Worm (Caenorhabditis elegans) whole organism, L1 larva: ENCODE measurements around the gene nlp-48.

ENCODE experiments used
- C04F5.9 ChIP-seq: sonication (generic microtip); optimal IDR thresholded peaks from 2 replicates; lab custom pipeline; 2016; ENCODE audit warnings: missing genetic modification characterization, missing compliant biosample characterization
- C16A3.4 ChIP-seq: fragments of 150-350 bp; optimal IDR thresholded peaks from 2 replicates; lab custom pipeline; 2014; ENCODE audit warnings: missing biosample characterization, missing genetic modification characterization
- F16B12.6 ChIP-seq: fragments of 150-350 bp; optimal IDR thresholded peaks from 2 replicates; lab custom pipeline; 2014; ENCODE audit warnings: missing biosample characterization, missing genetic modification characterization
- aha-1 ChIP-seq: fragments of 150-350 bp; optimal IDR thresholded peaks from 2 replicates; lab custom pipeline; 2014; ENCODE audit warnings: missing biosample characterization, missing genetic modification characterization
- ama-1 ChIP-seq: fragments of 150-350 bp; optimal IDR thresholded peaks from 2 replicates; lab custom pipeline; 2014
- blmp-1 ChIP-seq: fragments of 150-350 bp; optimal IDR thresholded peaks from 2 replicates; lab custom pipeline; 2014; ENCODE audit warnings: missing biosample characterization, missing genetic modification characterization
- ceh-82 ChIP-seq, 3 experiments: fragments of 150-350 bp in 1 of 3; sonication (generic microtip) in 2 of 3; optimal IDR thresholded peaks; 2 replicates each; lab custom pipeline; 2014 to 2017; ENCODE audit warnings: missing biosample characterization in 3 of 3, missing genetic modification characterization in 3 of 3
- ceh-88 ChIP-seq: fragments of 200-800 bp; sonication (Bioruptor generic); IDR thresholded peaks from 2 replicates; pipeline ENCODE4 v1.3.6; 2022; ENCODE audit warnings: missing genetic modification characterization, missing compliant biosample characterization
- dpl-1 ChIP-seq, 3 experiments: fragments of 150-350 bp in 2 of 3; sonication (generic microtip) in 1 of 3; optimal IDR thresholded peaks; 2 replicates each; lab custom pipeline; 2014 to 2017; ENCODE audit warnings: missing biosample characterization in 3 of 3, missing genetic modification characterization in 3 of 3, missing genetic modification reagents in 3 of 3
- efl-1 ChIP-seq, 4 experiments: fragments of 150-350 bp; optimal IDR thresholded peaks in 3 of 4; peaks in 1 of 4; 1 replicate in 1 of 4; 2 replicates in 3 of 4; lab custom pipeline; 2014; ENCODE audit warnings: missing biosample characterization in 2 of 4, missing genetic modification characterization in 2 of 4, missing genetic modification reagents in 2 of 4
- egl-13 ChIP-seq: sonication (generic microtip); optimal IDR thresholded peaks from 2 replicates; lab custom pipeline; 2016; ENCODE audit warnings: missing genotype, missing genetic modification reagents, missing genetic modification characterization, missing compliant biosample characterization
- egl-27 ChIP-seq, 2 experiments: fragments of 150-350 bp in 1 of 2; sonication (generic microtip); optimal IDR thresholded peaks; 3 replicates each; lab custom pipeline; 2017 to 2018; ENCODE audit warnings: missing biosample characterization in 2 of 2, missing genetic modification characterization in 2 of 2, missing genetic modification reagents in 2 of 2
- elt-2 ChIP-seq: sonication (generic microtip); optimal IDR thresholded peaks from 2 replicates; lab custom pipeline; 2016; ENCODE audit warnings: missing genetic modification characterization, mild to moderate bottlenecking, inconsistent platforms, missing compliant biosample characterization, missing genetic modification reagents
- elt-3 ChIP-seq, 6 experiments: fragments of 150-350 bp in 1 of 6; sonication (generic microtip); optimal IDR thresholded peaks; 2 replicates each; lab custom pipeline; 2017 to 2018; ENCODE audit warnings: missing biosample characterization in 6 of 6, missing genetic modification characterization in 6 of 6, inconsistent platforms in 1 of 6
- ets-5 ChIP-seq: fragments of 200-800 bp; sonication (Bioruptor generic); IDR thresholded peaks from 2 replicates; pipeline ENCODE4 v1.3.6; 2022; ENCODE audit warnings: missing genetic modification characterization, missing compliant biosample characterization
- fkh-8 ChIP-seq: sonication (generic microtip); optimal IDR thresholded peaks from 2 replicates; lab custom pipeline; 2016; ENCODE audit warnings: mild to moderate bottlenecking, missing genetic modification characterization, missing compliant biosample characterization
- fos-1 ChIP-seq: fragments of 150-350 bp; optimal IDR thresholded peaks from 2 replicates; lab custom pipeline; 2014; ENCODE audit warnings: missing biosample characterization, missing genetic modification characterization
- hlh-17 ChIP-seq: fragments of 200-800 bp; sonication (Bioruptor generic); optimal IDR thresholded peaks from 2 replicates; lab custom pipeline; 2018; ENCODE audit warnings: missing genetic modification characterization, mild to moderate bottlenecking, missing compliant biosample characterization, moderate library complexity, borderline replicate concordance
- hpl-2 ChIP-seq: fragments of 150-350 bp; optimal IDR thresholded peaks from 2 replicates; lab custom pipeline; 2014; ENCODE audit warnings: missing biosample characterization, missing genetic modification reagents, missing genetic modification characterization
- irx-1 ChIP-seq: sonication (generic microtip); optimal IDR thresholded peaks from 2 replicates; lab custom pipeline; 2016; ENCODE audit warnings: missing genetic modification characterization, missing compliant biosample characterization
- isw-1 ChIP-seq: fragments of 200-800 bp; sonication (Bioruptor generic); IDR thresholded peaks from 2 replicates; pipeline ENCODE4 v1.3.6; 2022; ENCODE audit warnings: missing genetic modification characterization, missing compliant biosample characterization
- lin-13 ChIP-seq: fragments of 150-350 bp; optimal IDR thresholded peaks from 2 replicates; lab custom pipeline; 2014; ENCODE audit warnings: missing biosample characterization, missing genetic modification reagents, missing genetic modification characterization
- lin-14 ChIP-seq: fragments of 200-800 bp; sonication (Bioruptor generic); optimal IDR thresholded peaks from 2 replicates; lab custom pipeline; 2018; ENCODE audit warnings: mild to moderate bottlenecking, missing genetic modification characterization, moderate library complexity, missing compliant biosample characterization
- lin-15B ChIP-seq: fragments of 150-350 bp; sonication (generic microtip); optimal IDR thresholded peaks from 3 replicates; lab custom pipeline; 2014; ENCODE audit warnings: missing biosample characterization, missing genetic modification characterization
- lin-35 ChIP-seq, 2 experiments: fragments of 150-350 bp; optimal IDR thresholded peaks; 2 replicates each; lab custom pipeline; 2014; ENCODE audit warnings: missing biosample characterization in 2 of 2, missing genetic modification characterization in 2 of 2, missing genetic modification reagents in 2 of 2
- lin-39 ChIP-seq: fragments of 150-350 bp; optimal IDR thresholded peaks from 2 replicates; lab custom pipeline; 2014; ENCODE audit warnings: missing biosample characterization, missing genetic modification reagents, missing genetic modification characterization
- lir-3 ChIP-seq: sonication (generic microtip); optimal IDR thresholded peaks from 2 replicates; lab custom pipeline; 2016; ENCODE audit warnings: mild to moderate bottlenecking, missing genetic modification characterization, moderate library complexity, missing compliant biosample characterization; ENCODE audit not compliant: poor library complexity
- lsy-2 ChIP-seq, 2 experiments: fragments of 150-350 bp; optimal IDR thresholded peaks; 2 replicates each; lab custom pipeline; 2014; ENCODE audit warnings: missing biosample characterization in 2 of 2, missing genetic modification characterization in 2 of 2
- mab-9 ChIP-seq: fragments of 200-800 bp; sonication (Bioruptor generic); IDR thresholded peaks from 2 replicates; pipeline ENCODE4 v1.3.6; 2022; ENCODE audit warnings: missing genetic modification reagents, missing genetic modification characterization, missing compliant biosample characterization
- mdl-1 ChIP-seq, 2 experiments: fragments of 150-350 bp; optimal IDR thresholded peaks; 2 replicates each; lab custom pipeline; 2014 to 2017; ENCODE audit warnings: missing biosample characterization in 2 of 2, missing genetic modification characterization in 2 of 2, inconsistent platforms in 1 of 2
- mep-1 ChIP-seq: fragments of 150-350 bp; optimal IDR thresholded peaks from 2 replicates; lab custom pipeline; 2014; ENCODE audit warnings: missing biosample characterization, missing genetic modification characterization
- nhr-12 ChIP-seq: sonication (generic microtip); optimal IDR thresholded peaks from 2 replicates; lab custom pipeline; 2017; ENCODE audit warnings: missing biosample characterization, missing genetic modification characterization
- nhr-19 ChIP-seq: fragments of 200-800 bp; sonication (Bioruptor generic); conservative IDR thresholded peaks from 2 replicates; pipeline ENCODE4 v1.3.6; 2022; ENCODE audit warnings: missing genetic modification characterization, missing compliant biosample characterization
- nhr-20 ChIP-seq: sonication (generic microtip); optimal IDR thresholded peaks from 2 replicates; lab custom pipeline; 2016; ENCODE audit warnings: mild to moderate bottlenecking, missing genetic modification characterization, missing compliant biosample characterization
- nhr-47 ChIP-seq: sonication (generic microtip); optimal IDR thresholded peaks from 2 replicates; lab custom pipeline; 2016; ENCODE audit warnings: mild to moderate bottlenecking, missing genetic modification characterization, moderate library complexity, missing compliant biosample characterization
- nhr-71 ChIP-seq: sonication (generic microtip); optimal IDR thresholded peaks from 2 replicates; lab custom pipeline; 2016; ENCODE audit warnings: mild to moderate bottlenecking, missing genetic modification characterization, moderate library complexity, missing compliant biosample characterization
- nhr-76 ChIP-seq: sonication (generic microtip); optimal IDR thresholded peaks from 2 replicates; lab custom pipeline; 2017; ENCODE audit warnings: missing biosample characterization, missing genetic modification characterization
- nhr-77 ChIP-seq: fragments of 150-350 bp; optimal IDR thresholded peaks from 2 replicates; lab custom pipeline; 2014; ENCODE audit warnings: missing biosample characterization, missing genetic modification characterization
- nhr-85 ChIP-seq: sonication (generic microtip); peaks from one replicate; lab custom pipeline; 2016; ENCODE audit warnings: missing genetic modification characterization, inconsistent platforms, missing compliant biosample characterization
- nhr-90 ChIP-seq: sonication (generic microtip); optimal IDR thresholded peaks from 2 replicates; lab custom pipeline; 2016; ENCODE audit warnings: mild to moderate bottlenecking, missing genetic modification characterization, missing compliant biosample characterization; ENCODE audit not compliant: poor library complexity
- pax-3 ChIP-seq: fragments of 200-800 bp; sonication (Bioruptor generic); optimal IDR thresholded peaks from 2 replicates; lab custom pipeline; 2018; ENCODE audit warnings: mild to moderate bottlenecking, missing genetic modification characterization, moderate library complexity, missing compliant biosample characterization
- rnt-1 ChIP-seq: sonication (generic microtip); optimal IDR thresholded peaks from 2 replicates; lab custom pipeline; 2016; ENCODE audit warnings: mild to moderate bottlenecking, missing genetic modification characterization, moderate library complexity, missing compliant biosample characterization
- skn-1 ChIP-seq: fragments of 150-350 bp; optimal IDR thresholded peaks from 2 replicates; lab custom pipeline; 2014; ENCODE audit warnings: missing biosample characterization, missing genetic modification characterization
- snpc-4 ChIP-seq: fragments of 150-350 bp; optimal IDR thresholded peaks from 2 replicates; lab custom pipeline; 2014; ENCODE audit warnings: missing biosample characterization, missing genetic modification characterization
- snu-23 ChIP-seq: sonication (generic microtip); optimal IDR thresholded peaks from 2 replicates; lab custom pipeline; 2016; ENCODE audit warnings: missing genetic modification characterization, missing compliant biosample characterization
- sox-4 ChIP-seq: sonication (generic microtip); optimal IDR thresholded peaks from 2 replicates; lab custom pipeline; 2016; ENCODE audit warnings: missing genetic modification characterization, missing compliant biosample characterization
- sptf-1 ChIP-seq: fragments of 150-350 bp; optimal IDR thresholded peaks from 2 replicates; lab custom pipeline; 2014; ENCODE audit warnings: missing biosample characterization, missing genetic modification characterization
- swsn-7 ChIP-seq: sonication (generic microtip); optimal IDR thresholded peaks from 2 replicates; lab custom pipeline; 2016; ENCODE audit warnings: missing genetic modification characterization, missing compliant biosample characterization
- tbx-2 ChIP-seq: sonication (generic microtip); optimal IDR thresholded peaks from 2 replicates; lab custom pipeline; 2016; ENCODE audit warnings: missing genetic modification characterization, missing compliant biosample characterization
- unc-130 ChIP-seq: fragments of 150-350 bp; optimal IDR thresholded peaks from 2 replicates; lab custom pipeline; 2017; ENCODE audit warnings: missing biosample characterization, missing genetic modification characterization, inconsistent platforms
- unc-86 ChIP-seq: sonication (generic microtip); optimal IDR thresholded peaks from 2 replicates; lab custom pipeline; 2016; ENCODE audit warnings: missing genetic modification characterization, missing compliant biosample characterization
- xbp-1 ChIP-seq: sonication (generic microtip); optimal IDR thresholded peaks from 2 replicates; lab custom pipeline; 2016; ENCODE audit warnings: missing genetic modification characterization, missing compliant biosample characterization
- zag-1 ChIP-seq: fragments of 150-350 bp; optimal IDR thresholded peaks from 2 replicates; lab custom pipeline; 2014; ENCODE audit warnings: missing biosample characterization, missing genetic modification characterization

The nlp-48 gene

DNA sequence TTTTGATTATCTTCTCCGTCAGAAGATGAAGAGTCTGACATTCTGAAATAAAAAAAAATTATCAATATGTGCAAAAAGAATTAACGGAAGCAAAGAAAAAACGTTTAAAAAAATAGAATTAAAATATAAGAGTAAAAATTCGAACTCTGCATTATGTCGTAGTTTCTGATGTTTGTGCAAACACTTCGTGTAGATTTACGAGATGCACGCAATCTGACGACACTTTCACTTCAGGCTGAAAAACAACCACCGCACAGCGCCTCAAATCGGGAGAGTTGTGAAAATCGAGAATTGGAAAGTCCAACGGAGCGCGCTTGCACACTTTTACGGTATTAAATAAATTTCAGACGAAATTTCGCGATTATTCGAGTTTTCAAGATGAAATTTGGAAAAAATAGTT, 5.7 kb upstream of the nlp-48 start, which contains the start of gene T26G10.1:
T26G10.1 (minus strand) TSS at position 42 of the 400 bp plus-strand sequence.
- TF ChIP-seq lin-39 (tag; lab: Kevin White, UChicago) (peak; percentile 68), lir-3 (peak; percentile 67), C04F5.9 (tag; lab: Kevin White, UChicago) (peak; percentile 62), nhr-47 (tag; lab: Kevin White, UChicago) (peak; percentile 87), dpl-1 (GFP tag; optimal IDR thresholded peaks at IDR 0.05; lab: Kevin White, UChicago) (peak; percentile 73 to 79 (median 78)), elt-3 (tag; optimal IDR thresholded peaks at IDR 0.05; lab: Kevin White, UChicago) (peak in 1 of 6 experiments; percentile 33), xbp-1 (tag; lab: Kevin White, UChicago) (peak; percentile 79), lsy-2 (tag; optimal IDR thresholded peaks at IDR 0.05; lab: Kevin White, UChicago) (peak; percentile 88), nhr-85 (tag; lab: Kevin White, UChicago) (peak; percentile 87), sptf-1 (tag; lab: Kevin White, UChicago) (no peak), nhr-77 (tag; lab: Kevin White, UChicago) (peak; percentile 34), swsn-7 (tag; lab: Kevin White, UChicago) (peak; percentile 84), ama-1 (lab: Kevin White, UChicago) (no peak), nhr-76 (tag; lab: Kevin White, UChicago) (no peak), C16A3.4 (tag; lab: Kevin White, UChicago) (peak; percentile 51), skn-1 (tag; lab: Kevin White, UChicago) (peak; percentile 48), lin-13 (GFP tag; lab: Kevin White, UChicago) (peak; percentile 48), nhr-71 (tag; lab: Kevin White, UChicago) (peak; percentile 89), egl-13 (tag; lab: Kevin White, UChicago) (peak; percentile 56), lin-14 (peak; percentile 82), mdl-1 (tag; optimal IDR thresholded peaks at IDR 0.05; lab: Kevin White, UChicago) (peak in 1 of 2 experiments; percentile 11), aha-1 (tag; lab: Kevin White, UChicago) (no peak), isw-1 (peak; percentile 91), unc-130 (tag; lab: Kevin White, UChicago) (peak; percentile 79), nhr-19 (GFP tag; lab: Robert Waterston, UW) (peak; percentile 91), F16B12.6 (peak; percentile 94), fos-1 (tag; lab: Kevin White, UChicago) (peak; percentile 64), hlh-17 (GFP tag; lab: Kevin White, UChicago) (no peak), pax-3 (tag; lab: Kevin White, UChicago) (peak; percentile 45), lin-15B (tag; lab: Kevin White, UChicago) (peak; percentile 83), mep-1 (peak; percentile 78), efl-1 (optimal IDR thresholded peaks at IDR 0.05; lab: Kevin White, UChicago) (peak; percentile 76 to 83), efl-1 (GFP tag; optimal IDR thresholded peaks at IDR 0.05 in 1 of 2; lab: Kevin White, UChicago) (peak; percentile 73 to 97), irx-1 (tag; lab: Kevin White, UChicago) (peak; percentile 70), lin-35 (GFP tag; optimal IDR thresholded peaks at IDR 0.05; lab: Kevin White, UChicago) (peak; percentile 73 to 77), egl-27 (tag; optimal IDR thresholded peaks at IDR 0.05; lab: Kevin White, UChicago) (no peak), snu-23 (GFP tag; lab: Kevin White, UChicago) (peak; percentile 87), ets-5 (GFP tag; lab: Robert Waterston, UW) (no peak), elt-2 (tag; lab: Kevin White, UChicago) (peak; percentile 26), nhr-12 (tag; lab: Kevin White, UChicago) (no peak), hpl-2 (GFP tag; lab: Kevin White, UChicago) (no peak), rnt-1 (tag; lab: Kevin White, UChicago) (peak; percentile 79), unc-86 (tag; lab: Kevin White, UChicago) (peak; percentile 82), zag-1 (tag; lab: Kevin White, UChicago) (no peak), fkh-8 (peak; percentile 70), ceh-82 (tag; optimal IDR thresholded peaks at IDR 0.05; lab: Kevin White, UChicago) (peak; percentile 62 to 75 (median 65)), blmp-1 (tag; lab: Kevin White, UChicago) (peak; percentile 93), ceh-88 (GFP tag; lab: Robert Waterston, UW) (peak; percentile 74), nhr-20 (tag; lab: Kevin White, UChicago) (peak; percentile 83), sox-4 (peak; percentile 50), nhr-90 (tag; lab: Kevin White, UChicago) (peak; percentile 78), tbx-2 (tag; lab: Kevin White, UChicago) (peak; percentile 80), mab-9 (peak; percentile 85), snpc-4 (tag; lab: Kevin White, UChicago) (peak; percentile 80)
